Worm (Caenorhabditis elegans) whole organism, midembryonic: Measurements from ENCODE around the gene F27E5.3.
A peak's percentile ranks its signal among the peaks of the same experiment; 100 is the strongest.

Source experiments
- T22C8.4 ChIP-seq: fragments of 200-800 bp; sonication (Bioruptor generic); IDR thresholded peaks from 2 replicates; pipeline ENCODE4 v1.3.6; 2022; ENCODE audit warnings: missing genetic modification characterization, missing compliant biosample characterization
- cog-1 ChIP-seq: sonication (generic microtip); optimal IDR thresholded peaks from 2 replicates; lab custom pipeline; 2016; ENCODE audit warnings: missing genetic modification characterization, missing compliant biosample characterization
- flt-1 ChIP-seq: fragments of 200-800 bp; sonication (Bioruptor generic); IDR thresholded peaks from 2 replicates; pipeline ENCODE4 v1.3.6; 2022; ENCODE audit warnings: missing genetic modification characterization, missing compliant biosample characterization
- klf-2 ChIP-seq: fragments of 200-800 bp; sonication (Bioruptor generic); conservative IDR thresholded peaks from 2 replicates; pipeline ENCODE4 v1.3.6; 2022; ENCODE audit warnings: missing genetic modification reagents, missing genetic modification characterization, missing compliant biosample characterization
- med-1 ChIP-seq: sonication (generic microtip); optimal IDR thresholded peaks from 2 replicates; lab custom pipeline; 2017; ENCODE audit warnings: missing genetic modification characterization, mild to moderate bottlenecking, missing compliant biosample characterization, antibody characterized with exemption, missing genetic modification reagents; ENCODE audit not compliant: insufficient read depth
- ref-1 ChIP-seq: fragments of 200-800 bp; sonication (Bioruptor generic); conservative IDR thresholded peaks from 2 replicates; pipeline ENCODE4 v1.3.6; 2022; ENCODE audit warnings: missing genetic modification reagents, missing genetic modification characterization, missing compliant biosample characterization
- tab-1 ChIP-seq: fragments of 200-800 bp; sonication (Bioruptor generic); IDR thresholded peaks from 2 replicates; pipeline ENCODE4 v1.3.6; 2022; ENCODE audit warnings: missing genetic modification characterization, missing compliant biosample characterization
- ztf-23 ChIP-seq: fragments of 200-800 bp; sonication (Bioruptor generic); IDR thresholded peaks from 2 replicates; pipeline ENCODE4 v1.3.6; 2022; ENCODE audit warnings: missing genetic modification reagents, missing genetic modification characterization, missing compliant biosample characterization
- ztf-29 ChIP-seq: fragments of 200-800 bp; sonication (Bioruptor generic); IDR thresholded peaks from 2 replicates; pipeline ENCODE4 v1.3.6; 2022; ENCODE audit warnings: missing genetic modification reagents, missing genetic modification characterization, missing compliant biosample characterization

The F27E5.3 gene

DNA sequence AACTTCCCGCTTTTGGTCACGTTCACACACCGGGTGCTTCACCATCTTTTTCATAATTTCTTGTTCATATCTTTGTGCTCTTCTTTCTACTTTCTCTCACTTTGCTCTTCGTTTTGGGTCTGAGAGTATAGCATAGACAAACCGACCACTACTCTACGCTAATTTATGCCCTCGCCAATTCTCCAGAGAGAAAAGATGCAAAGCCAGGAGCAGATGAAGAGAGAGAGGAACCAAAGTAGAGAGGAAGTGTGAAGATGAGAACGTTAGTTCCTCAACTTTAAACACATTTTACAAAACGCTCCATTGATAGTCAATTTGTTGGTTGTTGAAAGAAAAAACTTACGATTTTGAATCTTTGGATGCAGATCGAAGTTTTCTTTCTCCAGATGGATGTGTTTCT, 23.7 kb upstream of the F27E5.3 start:
- TF ChIP-seq flt-1: no peak
- TF ChIP-seq cog-1 (tag; lab: Kevin White, UChicago): no peak
- TF ChIP-seq T22C8.4 (GFP tag; lab: Robert Waterston, UW): no peak
- TF ChIP-seq klf-2 (GFP tag; lab: Robert Waterston, UW): no peak
- TF ChIP-seq ztf-23: no peak
- no peak for TF ChIP-seq ztf-29
- no peak for TF ChIP-seq med-1 (GFP tag; lab: Kevin White, UChicago)
- TF ChIP-seq ref-1 (GFP tag; lab: Robert Waterston, UW): no peak
- TF ChIP-seq tab-1: no peak

DNA sequence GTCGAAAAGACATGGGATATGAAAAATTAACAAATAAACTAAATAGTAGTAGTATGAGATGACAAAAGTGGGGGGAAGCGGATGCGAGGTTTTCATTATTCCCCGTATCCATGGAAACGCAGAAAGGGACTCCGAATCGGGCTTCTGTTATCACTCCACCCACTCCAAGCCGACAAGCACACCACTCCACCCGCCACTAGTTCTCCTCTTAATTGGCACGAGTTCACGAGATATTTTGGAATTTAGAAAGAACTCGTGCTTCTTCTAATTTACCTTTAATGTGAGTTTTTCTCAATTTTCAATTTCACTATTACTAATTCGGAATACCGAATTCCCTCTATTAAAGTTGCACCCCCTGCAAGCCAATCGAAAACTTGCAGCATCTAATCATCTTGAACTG, 22.4 kb upstream of the F27E5.3 start:
- no peak for TF ChIP-seq ztf-29
- no peak for TF ChIP-seq ztf-23
- no peak for TF ChIP-seq med-1 (GFP tag; lab: Kevin White, UChicago)
- no peak for TF ChIP-seq flt-1
- no peak for TF ChIP-seq cog-1 (tag; lab: Kevin White, UChicago)
- TF ChIP-seq ref-1 (GFP tag; lab: Robert Waterston, UW): no peak
- TF ChIP-seq klf-2 (GFP tag; lab: Robert Waterston, UW): no peak

DNA sequence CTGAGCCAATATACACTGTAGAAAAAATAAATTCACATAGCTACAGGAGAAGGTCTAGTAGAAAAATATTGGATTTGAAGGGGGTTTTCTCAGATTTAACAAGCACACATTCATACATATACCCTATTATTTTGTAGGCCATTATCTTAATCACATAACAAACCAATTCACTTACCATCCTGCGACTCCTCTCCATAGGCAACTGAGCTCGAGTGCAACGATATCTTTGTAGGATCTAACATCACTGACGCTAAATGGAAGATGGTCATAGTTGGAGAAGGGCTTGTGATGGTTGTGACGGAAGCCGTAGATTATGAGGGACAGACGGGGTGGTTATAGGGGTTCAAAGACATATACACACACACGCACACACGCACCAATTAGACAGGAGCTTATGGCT, 20.1 kb upstream of the F27E5.3 start:
- TF ChIP-seq ref-1 (GFP tag; lab: Robert Waterston, UW) (no peak), T22C8.4 (GFP tag; lab: Robert Waterston, UW) (no peak), ztf-29 (no peak), klf-2 (GFP tag; lab: Robert Waterston, UW) (no peak), ztf-23 (no peak), flt-1 (no peak), cog-1 (tag; lab: Kevin White, UChicago) (no peak), tab-1 (no peak), med-1 (GFP tag; lab: Kevin White, UChicago) (no peak)

DNA sequence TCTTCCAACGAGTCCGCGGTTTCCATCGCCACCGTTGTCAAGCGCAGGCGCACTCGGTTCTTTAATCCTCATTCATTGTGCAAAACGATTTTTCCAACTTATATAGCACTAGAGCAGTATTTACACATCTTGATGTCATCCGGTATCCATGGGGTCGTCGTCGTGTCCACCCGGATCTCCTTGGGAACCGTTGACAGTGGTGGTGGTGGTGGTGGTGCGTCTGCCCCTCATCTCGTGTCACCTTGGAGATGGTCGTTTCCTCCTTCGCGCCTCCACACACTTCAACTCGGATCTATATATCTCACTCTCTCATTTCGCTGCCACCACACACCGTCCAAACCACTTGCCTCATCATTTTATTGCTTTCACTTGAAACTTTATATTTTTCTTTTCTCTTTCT, 18.8 kb upstream of the F27E5.3 start:
- TF ChIP-seq flt-1: peak; percentile 51; the same call in 1 of the 2 replicates
- no peak for TF ChIP-seq tab-1
- no peak for TF ChIP-seq klf-2 (GFP tag; lab: Robert Waterston, UW)

DNA sequence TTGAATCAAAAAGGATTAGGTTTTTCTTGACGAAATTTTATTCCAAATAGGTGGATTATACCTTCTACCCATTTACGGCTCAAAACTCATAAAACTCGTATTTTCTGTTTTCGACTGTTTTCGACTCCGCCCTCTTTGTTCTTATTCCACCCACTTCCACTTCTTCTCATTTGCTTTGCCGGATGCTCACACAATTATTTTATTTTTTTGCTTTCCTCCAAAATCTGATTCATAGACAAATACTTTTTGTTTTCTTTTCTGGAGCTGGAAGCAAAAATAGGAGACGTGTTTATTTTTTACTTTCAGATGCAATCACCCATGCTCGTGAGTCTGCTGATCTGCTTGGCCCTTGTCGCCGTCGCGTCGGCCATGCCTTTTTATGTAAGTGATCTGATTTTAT, 11.1 kb upstream of the F27E5.3 start, which contains the start of gene nlp-63:
Gene nlp-63 (plus strand): TSS at position 301 of the 400 bp plus-strand sequence.
- no peak for TF ChIP-seq flt-1
- no peak for TF ChIP-seq klf-2 (GFP tag; lab: Robert Waterston, UW)
- no peak for TF ChIP-seq T22C8.4 (GFP tag; lab: Robert Waterston, UW)

DNA sequence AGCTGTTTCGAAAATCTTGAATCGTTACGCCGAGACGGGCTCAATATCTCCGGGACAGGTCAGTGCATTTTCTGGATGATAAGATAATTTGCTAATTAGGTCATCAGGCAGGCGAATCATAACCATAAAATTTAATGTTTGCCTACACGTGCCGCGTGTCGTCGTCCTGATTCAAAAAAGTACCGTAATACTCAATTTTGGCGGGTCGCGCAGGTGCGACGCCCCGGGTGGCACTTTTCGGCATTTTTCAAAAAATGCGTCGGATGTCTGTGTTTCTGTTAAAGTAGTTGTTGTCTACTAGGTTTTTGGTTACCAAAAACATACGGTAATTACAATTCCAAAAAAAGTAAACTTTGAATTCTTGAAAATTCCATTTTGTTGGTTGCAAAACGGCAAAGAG, 3.5 kb upstream of the F27E5.3 start:
- TF ChIP-seq T22C8.4 (GFP tag; lab: Robert Waterston, UW): no peak
- TF ChIP-seq klf-2 (GFP tag; lab: Robert Waterston, UW): no peak
- TF ChIP-seq ref-1 (GFP tag; lab: Robert Waterston, UW): no peak

DNA sequence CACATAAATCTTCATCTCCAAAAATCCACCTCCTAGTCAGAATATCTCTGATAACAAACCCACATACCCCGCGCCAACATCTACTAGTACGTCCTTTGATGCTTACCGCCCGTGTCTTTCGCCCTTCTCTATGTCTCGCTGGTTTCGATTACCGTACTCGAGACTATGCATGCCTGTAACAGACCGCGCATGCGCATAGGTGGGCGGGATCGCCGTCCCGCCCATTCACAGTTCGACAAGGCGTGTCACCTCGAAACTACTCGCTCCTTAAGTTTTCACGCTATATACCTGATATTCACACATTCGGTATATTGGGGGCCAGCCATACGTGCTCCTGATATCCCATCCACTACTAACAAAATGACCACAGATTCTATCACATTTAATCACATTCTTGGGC, 2.5 kb upstream of the F27E5.3 start, which contains the start of gene pax-3:
Gene pax-3 (plus strand): TSS at position 83 of the 400 bp plus-strand sequence.
- TF ChIP-seq klf-2 (GFP tag; lab: Robert Waterston, UW) (no peak), cog-1 (tag; lab: Kevin White, UChicago) (no peak), flt-1 (no peak), ref-1 (GFP tag; lab: Robert Waterston, UW) (no peak), ztf-29 (no peak), med-1 (GFP tag; lab: Kevin White, UChicago) (no peak), T22C8.4 (GFP tag; lab: Robert Waterston, UW) (no peak), tab-1 (no peak), ztf-23 (no peak)

DNA sequence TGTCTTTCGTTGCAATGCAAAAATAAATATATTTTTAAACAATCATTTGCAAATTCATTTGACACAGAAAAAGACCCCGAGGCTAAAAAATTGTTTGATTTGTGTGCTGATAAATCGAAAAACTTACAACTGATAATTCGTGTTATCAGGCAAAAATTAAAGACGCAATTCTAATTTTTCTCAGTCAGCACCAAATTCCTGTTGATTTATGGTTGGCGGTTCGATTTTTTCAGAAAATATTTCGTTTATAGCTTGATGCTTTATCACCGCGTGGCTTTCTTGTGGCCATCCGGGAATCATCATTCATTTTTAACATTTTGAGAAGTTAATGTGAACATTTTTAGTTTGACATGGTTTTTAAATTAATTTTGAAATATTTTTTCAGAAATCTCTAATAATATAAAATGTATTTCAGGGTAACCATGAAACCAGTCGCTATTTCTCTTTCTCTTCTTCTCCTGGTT, 4.8 kb downstream of the F27E5.3 start, which contains the start of gene asah-2:
Gene asah-2 (plus strand): TSS at position 414 of the 464 bp plus-strand sequence.
- TF ChIP-seq flt-1 (no peak), cog-1 (tag; lab: Kevin White, UChicago) (no peak), T22C8.4 (GFP tag; lab: Robert Waterston, UW) (no peak), med-1 (GFP tag; lab: Kevin White, UChicago) (no peak), ztf-23 (no peak), tab-1 (no peak), ref-1 (GFP tag; lab: Robert Waterston, UW) (no peak), ztf-29 (no peak), klf-2 (GFP tag; lab: Robert Waterston, UW) (no peak)

DNA sequence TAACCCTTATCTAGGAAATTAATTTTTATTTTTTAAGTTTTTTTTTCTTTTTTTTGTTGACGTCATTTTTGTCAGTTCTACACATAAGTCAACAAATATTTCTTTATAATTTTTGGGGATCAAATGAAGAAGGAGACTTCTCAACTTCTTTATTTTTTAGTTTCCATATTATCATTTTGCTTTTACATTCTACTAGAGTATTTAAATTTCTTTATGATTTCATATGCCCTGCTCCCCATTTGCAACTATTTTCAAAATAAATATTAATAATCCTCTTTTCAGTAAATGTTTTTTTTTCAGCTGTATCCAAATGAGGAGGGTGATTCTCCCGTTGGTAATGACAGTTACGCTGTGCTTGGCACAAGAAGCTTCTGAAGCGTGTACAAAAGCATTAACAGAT, 6.6 kb downstream of the F27E5.3 start, which contains the start of gene phg-1:
Gene phg-1 (plus strand): TSS at position 301 of the 400 bp plus-strand sequence.
- no peak for TF ChIP-seq tab-1

DNA sequence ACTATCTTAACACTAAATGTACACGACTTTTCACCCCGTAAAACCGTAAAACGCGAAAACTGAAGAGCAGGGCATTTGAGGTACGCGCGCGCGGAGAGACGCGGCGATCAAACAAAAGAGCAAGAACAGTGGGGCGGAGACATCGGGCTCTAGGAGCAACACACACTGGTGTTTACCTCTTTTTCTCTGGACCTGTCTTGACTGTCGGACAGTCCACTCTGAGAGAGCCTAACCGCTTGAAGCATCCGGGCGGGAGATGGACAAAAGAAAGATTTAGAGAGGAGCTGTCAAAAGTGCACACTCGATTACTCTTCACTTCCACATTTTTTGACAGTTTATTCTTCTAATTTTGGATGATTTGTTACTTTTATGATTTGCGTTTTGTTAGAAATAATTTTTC, 7.2 kb downstream of the F27E5.3 start:
- TF ChIP-seq cog-1 (tag; lab: Kevin White, UChicago) (no peak), T22C8.4 (GFP tag; lab: Robert Waterston, UW) (no peak), flt-1 (no peak), klf-2 (GFP tag; lab: Robert Waterston, UW) (no peak), ztf-29 (no peak), ztf-23 (no peak)

DNA sequence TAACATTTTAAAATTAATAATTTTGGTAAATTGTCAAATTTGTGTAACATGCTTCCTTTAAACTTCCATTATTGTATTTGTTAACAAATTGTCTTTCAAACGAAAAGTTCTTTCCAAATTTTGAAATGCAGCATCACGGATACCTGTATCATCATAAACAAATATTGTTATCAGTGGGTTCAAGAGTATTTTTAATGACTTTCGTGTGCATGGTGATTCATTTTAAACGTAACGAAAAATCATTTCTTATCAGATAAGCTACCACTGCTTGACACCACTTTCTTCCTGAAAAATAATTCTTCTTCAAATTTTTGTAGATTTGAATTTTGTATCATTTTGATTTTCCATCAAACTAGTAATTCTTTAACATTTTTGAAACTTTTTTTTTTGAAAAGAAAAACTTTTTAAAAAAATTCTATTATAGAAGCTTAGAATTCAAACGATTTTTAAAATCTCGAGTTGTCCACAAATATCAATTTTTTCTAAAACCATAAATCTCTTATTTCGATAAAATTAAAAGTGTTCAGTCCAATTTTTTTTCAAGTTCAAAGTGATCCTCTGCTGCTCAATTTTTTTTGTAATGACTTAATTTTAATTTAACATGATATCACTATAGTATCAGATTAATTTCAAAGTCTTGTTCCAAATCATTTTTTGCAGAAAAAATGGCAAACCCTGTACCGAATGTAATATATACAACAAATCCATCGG, 9.6 kb downstream of the F27E5.3 start, which contains the start of gene F27E5.9:
Gene F27E5.9 (plus strand): TSS at position 661 of the 711 bp plus-strand sequence.
- no peak for TF ChIP-seq flt-1
- no peak for TF ChIP-seq tab-1
- no peak for TF ChIP-seq med-1 (GFP tag; lab: Kevin White, UChicago)
- TF ChIP-seq cog-1 (tag; lab: Kevin White, UChicago): no peak
- no peak for TF ChIP-seq ref-1 (GFP tag; lab: Robert Waterston, UW)
- no peak for TF ChIP-seq T22C8.4 (GFP tag; lab: Robert Waterston, UW)
- no peak for TF ChIP-seq klf-2 (GFP tag; lab: Robert Waterston, UW)
- TF ChIP-seq ztf-29: no peak
- no peak for TF ChIP-seq ztf-23
